Fruit fly (Drosophila melanogaster) whole organism: Measurements from ENCODE around the gene Nrt.
A peak's percentile ranks its signal among the peaks of the same experiment; 100 is the strongest.

Source experiments
- CG8478 ChIP-seq: fragments of >200 bp; optimal IDR thresholded peaks from 2 replicates; lab custom pipeline; 2018; ENCODE audit warnings: inconsistent platforms
- Dll ChIP-seq: fragments of >200 bp; optimal IDR thresholded peaks from 2 replicates; lab custom pipeline; 2017
- EcR ChIP-seq, 2 experiments: fragments of >200 bp; optimal IDR thresholded peaks; 2 replicates each; lab custom pipeline; 2017; ENCODE audit warnings: missing biosample characterization in 2 of 2, missing genetic modification characterization in 2 of 2, missing genetic modification reagents in 2 of 2
- pan ChIP-seq: fragments of >200 bp; optimal IDR thresholded peaks from 2 replicates; lab custom pipeline; 2017
- psq ChIP-seq: fragments of >200 bp; optimal IDR thresholded peaks from 2 replicates; lab custom pipeline; 2017
- usp ChIP-seq: fragments of >200 bp; optimal IDR thresholded peaks from 2 replicates; lab custom pipeline; 2017; ENCODE audit warnings: missing biosample characterization, missing genetic modification characterization, mixed read lengths

The Nrt gene

DNA sequence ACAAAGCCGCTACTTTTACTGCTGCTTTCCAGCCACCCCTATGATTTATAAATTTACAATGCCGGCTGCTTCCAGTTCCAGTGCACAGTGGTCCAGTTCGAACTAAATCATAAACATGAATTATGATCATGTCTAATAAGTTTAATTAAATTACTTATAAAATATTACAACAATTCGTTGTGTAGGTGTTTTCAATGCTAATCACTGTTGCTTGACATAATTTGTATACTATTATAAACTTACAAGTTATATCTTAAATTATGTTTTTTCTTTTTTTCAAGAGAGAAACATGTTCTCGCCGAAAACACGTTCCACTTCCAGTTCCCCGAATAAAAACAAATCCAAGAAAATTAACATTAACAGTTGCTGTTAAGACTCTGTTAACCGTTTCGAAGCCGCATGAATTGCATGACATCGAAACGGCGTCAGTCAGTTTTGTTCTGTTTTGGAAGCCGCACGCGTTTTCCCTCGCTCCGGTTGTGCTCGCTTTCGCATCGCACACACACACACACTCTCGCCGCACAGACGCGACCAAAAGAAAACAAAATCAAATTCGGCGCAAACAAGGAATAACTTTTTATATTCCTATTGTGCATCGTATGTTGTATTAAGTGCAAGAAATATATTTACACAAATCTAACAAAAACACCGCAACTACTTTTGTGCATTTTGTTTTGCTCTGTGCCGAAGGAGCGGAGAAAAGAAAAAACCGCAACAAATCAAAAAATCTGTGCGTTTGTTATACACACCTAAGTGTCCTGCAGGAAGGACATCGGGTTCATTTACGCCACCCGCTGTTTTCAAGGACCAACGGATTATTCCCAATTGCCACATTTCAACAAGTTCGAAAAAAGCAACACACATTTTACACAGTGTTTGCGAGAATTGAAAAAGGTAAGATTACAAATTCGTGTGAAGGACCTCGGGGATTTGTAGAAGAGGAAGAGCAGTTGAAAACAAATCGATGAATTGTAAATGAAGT, at the start of gene Nrt:
Gene Nrt (plus strand): TSS at position 426 of the 982 bp plus-strand sequence.
- no peak for TF ChIP-seq CG8478
- TF ChIP-seq psq: no peak
- no peak for TF ChIP-seq usp (GFP tag; lab: Kevin White, UChicago)
- TF ChIP-seq EcR (GFP tag; optimal IDR thresholded peaks at IDR 0.05; lab: Kevin White, UChicago): no peak
- TF ChIP-seq pan: no peak
- TF ChIP-seq Dll (lab: Kevin White, UChicago): no peak

DNA sequence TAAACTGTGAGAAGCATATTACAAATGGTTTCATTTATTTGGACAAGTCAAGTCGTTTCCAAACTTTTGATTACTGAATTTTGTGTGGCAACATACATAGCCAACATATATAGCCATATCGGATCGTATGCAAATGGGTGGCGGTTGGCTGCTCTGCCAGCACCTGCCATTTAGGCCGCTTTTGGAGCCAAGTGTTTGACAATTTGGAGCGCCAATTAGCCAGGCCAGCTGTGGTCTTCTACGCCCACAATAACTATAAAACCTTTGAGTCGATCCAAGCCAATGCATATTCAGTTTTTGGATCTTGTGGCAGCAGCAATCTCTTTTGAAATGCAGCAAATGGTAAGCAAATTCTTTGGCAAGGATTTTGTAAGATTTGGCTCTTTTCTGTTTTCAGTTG, 41.3 kb upstream of the Nrt start, which contains the start of gene CG13031:
Gene CG13031 (plus strand): TSS at position 301 of the 400 bp plus-strand sequence.
- TF ChIP-seq EcR (GFP tag; optimal IDR thresholded peaks at IDR 0.05; lab: Kevin White, UChicago): no peak
- no peak for TF ChIP-seq pan
- TF ChIP-seq psq: no peak
- no peak for TF ChIP-seq Dll (lab: Kevin White, UChicago)
- no peak for TF ChIP-seq CG8478
- TF ChIP-seq usp (GFP tag; lab: Kevin White, UChicago): no peak

DNA sequence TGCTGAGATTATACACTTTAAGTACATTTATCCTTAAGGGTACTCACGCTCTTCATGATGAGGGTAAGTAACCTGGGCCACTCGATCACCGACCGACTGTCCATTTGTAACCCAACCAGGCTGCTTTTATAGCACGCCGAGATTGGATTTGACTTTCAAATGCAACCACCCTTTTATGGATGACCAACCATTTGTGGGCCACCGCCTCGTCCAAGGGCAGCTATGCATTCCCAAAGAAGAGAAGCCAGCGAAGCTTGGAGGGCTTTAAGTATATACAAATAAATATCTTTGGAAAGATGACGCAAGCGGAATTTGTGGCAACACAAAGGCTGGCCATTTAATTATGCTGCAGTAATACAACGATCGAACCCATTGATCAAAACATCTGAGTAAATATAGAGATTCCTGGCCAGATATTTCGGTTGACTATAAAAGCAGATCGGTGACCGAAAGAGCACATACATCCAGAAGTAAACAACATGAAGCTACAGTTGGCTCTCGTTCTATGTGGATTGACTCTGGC, 39.7 kb upstream of the Nrt start, which contains the start of the genes CG13026 and PGRP-SB2:
Gene CG13026 (minus strand): TSS at position 101 of the 523 bp plus-strand sequence.
Gene PGRP-SB2 (plus strand): TSS at position 473 of the 523 bp plus-strand sequence.
- no peak for TF ChIP-seq EcR (GFP tag; optimal IDR thresholded peaks at IDR 0.05; lab: Kevin White, UChicago)
- TF ChIP-seq pan: no peak
- TF ChIP-seq usp (GFP tag; lab: Kevin White, UChicago): no peak
- no peak for TF ChIP-seq CG8478
- TF ChIP-seq psq: no peak
- no peak for TF ChIP-seq Dll (lab: Kevin White, UChicago)

DNA sequence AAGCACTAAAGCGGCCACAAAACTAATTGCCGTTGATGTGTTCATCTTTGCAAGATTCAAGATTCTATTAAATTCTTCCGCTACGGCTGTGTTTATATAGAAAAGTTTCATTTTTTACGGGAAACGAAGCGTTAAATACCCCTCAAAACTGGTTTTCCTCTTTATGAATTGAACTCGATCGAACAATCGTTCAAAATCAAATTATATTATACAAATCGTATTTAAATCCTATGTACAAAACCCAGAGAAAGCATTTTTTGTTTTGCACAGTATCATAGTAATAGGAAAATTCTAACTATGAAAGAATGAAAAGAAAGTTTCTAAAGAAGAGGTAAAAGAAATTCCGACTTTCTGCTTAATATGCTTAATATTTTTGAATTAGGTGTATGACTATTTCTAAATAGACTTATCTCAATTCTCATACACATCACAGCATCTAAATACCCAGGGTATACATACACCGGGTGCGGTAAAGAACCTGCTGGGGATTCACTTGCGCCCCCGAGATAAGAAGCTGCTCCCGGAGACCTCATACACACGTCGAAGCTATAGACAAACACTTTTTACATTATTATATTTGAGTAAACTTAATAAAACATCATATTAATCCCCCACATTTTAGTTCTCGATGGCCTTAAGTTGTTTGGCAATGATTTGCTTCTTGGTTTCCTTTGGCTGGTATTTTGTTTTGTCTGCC, 37.8 kb upstream of the Nrt start, which contains the start of gene PGRP-SB1:
Gene PGRP-SB1 (minus strand): TSS at position 51 of the 697 bp plus-strand sequence.
- TF ChIP-seq CG8478 (no peak), pan (peak; percentile 70)

dm6 chr3L:16730645-16731044, 35.2 kb upstream of the Nrt start, which contains the start of gene Dbp73D:
Gene Dbp73D, minus strand, starts transcription at chr3L:16730818.
- TF ChIP-seq psq (no peak), usp (GFP tag; lab: Kevin White, UChicago) (no peak), CG8478 (no peak), EcR (GFP tag; optimal IDR thresholded peaks at IDR 0.05; lab: Kevin White, UChicago) (no peak), pan (no peak), Dll (lab: Kevin White, UChicago) (no peak)

DNA sequence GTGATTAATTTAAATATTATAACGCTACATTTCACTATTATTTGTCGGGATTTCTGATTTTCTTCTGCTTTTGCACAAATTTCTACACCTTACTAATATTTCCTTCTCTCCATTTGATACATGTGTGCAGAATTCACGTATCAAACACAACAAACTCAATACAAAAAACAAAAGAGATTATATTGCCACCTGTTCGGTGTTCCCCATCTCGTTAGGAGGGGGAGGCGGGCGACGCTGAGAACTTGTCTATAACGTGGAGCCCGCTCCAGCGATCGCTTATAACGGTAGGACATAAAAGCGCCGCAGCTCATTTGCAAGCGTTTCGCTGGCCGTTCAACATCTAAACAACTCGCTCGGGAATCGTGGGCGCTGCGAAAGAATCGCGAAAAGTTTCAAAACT, 32.6 kb upstream of the Nrt start, which contains the start of gene CG9701:
Gene CG9701 (plus strand): TSS at position 301 of the 400 bp plus-strand sequence.
- TF ChIP-seq Dll (lab: Kevin White, UChicago): no peak

dm6 chr3L:16741660-16742059, 24.2 kb upstream of the Nrt start:
- TF ChIP-seq Dll (lab: Kevin White, UChicago) (no peak), pan (no peak), EcR (GFP tag; optimal IDR thresholded peaks at IDR 0.05; lab: Kevin White, UChicago) (no peak)

DNA sequence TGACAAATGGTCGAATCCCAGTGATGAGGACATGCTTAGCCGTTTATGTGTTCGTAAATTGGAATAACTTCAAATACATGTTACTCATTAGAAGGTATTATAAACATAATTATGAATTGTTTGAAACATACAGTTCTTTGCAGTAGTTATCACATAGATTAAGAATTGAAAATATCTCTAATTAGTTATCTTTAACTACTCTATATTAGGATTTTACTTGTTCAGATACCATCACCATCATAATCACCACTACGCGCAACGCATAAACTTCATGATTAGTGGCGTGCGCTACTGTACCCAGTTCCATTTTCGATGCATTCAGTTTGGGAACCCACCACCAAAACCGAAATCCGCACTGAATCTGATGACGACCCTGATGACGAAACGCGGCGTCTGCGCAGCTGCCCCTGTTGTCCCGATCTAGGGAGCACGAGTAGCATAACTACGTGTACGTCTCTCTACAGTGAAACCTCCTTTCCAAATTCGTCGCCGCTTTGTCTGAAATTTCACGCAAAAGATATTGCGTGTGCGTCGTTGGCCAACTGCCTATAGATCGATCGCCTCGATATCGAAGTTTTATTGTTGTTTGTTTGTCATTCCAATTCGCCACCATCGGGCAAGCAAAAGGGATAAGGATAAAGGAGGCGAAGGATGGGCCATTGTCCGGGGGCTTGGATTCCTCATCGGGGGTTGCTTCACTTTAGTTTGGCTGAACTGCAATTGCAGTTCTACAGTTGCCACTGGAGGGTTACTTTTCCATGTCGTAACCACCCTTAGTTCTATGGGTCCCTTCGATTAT, 21.8 kb upstream of the Nrt start:
- TF ChIP-seq usp (GFP tag; lab: Kevin White, UChicago): no peak
- no peak for TF ChIP-seq Dll (lab: Kevin White, UChicago)
- TF ChIP-seq CG8478: no peak
- no peak for TF ChIP-seq EcR (GFP tag; optimal IDR thresholded peaks at IDR 0.05; lab: Kevin White, UChicago)
- TF ChIP-seq pan: no peak
- TF ChIP-seq psq: no peak

- TF ChIP-seq psq: no peak
- no peak for TF ChIP-seq EcR (GFP tag; optimal IDR thresholded peaks at IDR 0.05; lab: Kevin White, UChicago)
- TF ChIP-seq pan: no peak
- no peak for TF ChIP-seq CG8478
- TF ChIP-seq Dll (lab: Kevin White, UChicago): no peak
- no peak for TF ChIP-seq usp (GFP tag; lab: Kevin White, UChicago)
Measured at dm6 chr3L:16746586-16747383, 19.1 kb upstream of the Nrt start.

DNA sequence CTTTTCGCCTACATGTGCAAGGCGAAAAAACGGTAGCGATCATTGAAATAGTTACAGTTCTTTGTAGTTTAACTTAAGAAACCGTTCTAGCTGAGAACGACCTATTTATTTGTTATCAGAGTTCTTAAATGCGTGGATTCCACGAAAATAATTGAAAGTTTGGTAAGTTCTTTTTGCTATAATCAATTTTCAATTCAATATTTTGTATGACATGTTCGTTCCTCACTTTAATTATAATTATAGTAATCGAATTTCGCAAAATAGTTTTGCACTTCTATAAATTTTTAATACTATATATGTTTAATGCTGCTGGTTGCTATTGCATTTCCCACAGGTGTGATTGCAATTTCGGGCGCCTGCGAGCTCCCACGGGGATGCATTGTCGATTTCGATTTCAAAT, 17.5 kb upstream of the Nrt start:
- TF ChIP-seq psq (no peak), usp (GFP tag; lab: Kevin White, UChicago) (no peak), Dll (lab: Kevin White, UChicago) (no peak), pan (no peak), CG8478 (no peak), EcR (GFP tag; optimal IDR thresholded peaks at IDR 0.05; lab: Kevin White, UChicago) (no peak)

- TF ChIP-seq Dll (lab: Kevin White, UChicago) (no peak), psq (no peak), pan (no peak), CG8478 (no peak), EcR (GFP tag; optimal IDR thresholded peaks at IDR 0.05; lab: Kevin White, UChicago) (no peak), usp (GFP tag; lab: Kevin White, UChicago) (no peak)
Measured at dm6 chr3L:16749726-16750125, 16.1 kb upstream of the Nrt start.
